Worm (Caenorhabditis elegans): ENCODE results near the gene dnj-10.

dnj-10 gene

DNA sequence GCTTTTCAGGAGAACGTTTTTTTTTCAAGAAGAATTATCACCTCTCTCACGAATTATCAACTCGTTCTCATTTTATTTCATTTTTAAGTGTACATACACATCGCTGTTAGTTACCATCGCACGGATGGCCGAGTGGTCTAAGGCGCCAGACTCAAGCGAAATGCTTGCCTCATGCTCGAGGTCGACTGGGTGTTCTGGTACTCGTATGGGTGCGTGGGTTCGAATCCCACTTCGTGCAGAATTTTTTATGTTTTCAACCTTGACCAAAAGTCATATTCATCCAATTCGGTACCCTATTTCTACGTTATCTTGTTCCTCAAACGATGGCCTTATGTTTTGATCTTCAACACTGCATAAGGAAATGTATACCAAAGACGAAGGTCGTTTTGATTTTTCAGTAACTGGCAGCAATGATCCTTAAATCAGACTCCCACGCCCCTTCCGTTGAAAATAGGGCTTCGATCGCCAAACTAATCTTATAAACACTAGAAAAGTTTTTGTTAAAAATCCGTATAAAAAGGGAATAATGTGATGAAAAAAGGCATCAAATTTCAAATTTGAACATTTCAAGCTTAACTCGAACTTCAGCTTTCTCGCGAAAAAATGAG, 8.3 kb downstream of the dnj-10 start, which contains the start of gene fip-1 (continued):
- TF ChIP-seq lin-15B (tag; optimal IDR thresholded peaks at IDR 0.05) (no peak), fkh-10 (GFP tag; optimal IDR thresholded peaks at IDR 0.05) (no peak), hlh-11 (tag; optimal IDR thresholded peaks at IDR 0.05) (no peak), zfp-2 (tag; optimal IDR thresholded peaks at IDR 0.05) (no peak), daf-16 (GFP tag; optimal IDR thresholded peaks at IDR 0.05) (peak in 1 of 2 experiments; percentile 77), daf-16 (tag; optimal IDR thresholded peaks at IDR 0.05) (peak; percentile 57), php-3 (GFP tag; IDR thresholded peaks at IDR 0.05) (no peak), ceh-28 (tag; optimal IDR thresholded peaks at IDR 0.05) (no peak), fos-1 (tag; optimal IDR thresholded peaks at IDR 0.05) (no peak), mdl-1 (tag; optimal IDR thresholded peaks at IDR 0.05) (no peak), nhr-25 (tag; optimal IDR thresholded peaks at IDR 0.05; ENCODE audit: borderline replicate concordance, insufficient read depth) (no peak), D1046.2 (GFP tag; IDR thresholded peaks at IDR 0.05) (0 out of 2 replicates have a peak, but pooled peaks have one; percentile 70), zip-11 (GFP tag; IDR thresholded peaks at IDR 0.05) (no peak), unc-39 (tag; optimal IDR thresholded peaks at IDR 0.05) (no peak), ztf-7 (tag; optimal IDR thresholded peaks at IDR 0.05) (no peak), ceh-44 (GFP tag; IDR thresholded peaks at IDR 0.05) (0 out of 2 replicates have a peak, but pooled peaks have one; percentile 49), daf-19 (GFP tag; conservative IDR thresholded peaks at IDR 0.05) (no peak), aly-2 (tag; optimal IDR thresholded peaks at IDR 0.05) (no peak), zfp-3 (GFP tag; conservative IDR thresholded peaks at IDR 0.05) (0 out of 2 replicates have a peak, but pooled peaks have one; percentile 40), daf-8 (GFP tag; IDR thresholded peaks at IDR 0.05) (no peak), nhr-10 (tag; optimal IDR thresholded peaks at IDR 0.05) (no peak), Y105C5A.15 (GFP tag; IDR thresholded peaks at IDR 0.05) (no peak), R02D3.7 (tag; optimal IDR thresholded peaks at IDR 0.05) (no peak), hmg-1.1 (GFP tag; IDR thresholded peaks at IDR 0.05) (peak; percentile 41), F49E8.2 (tag; optimal IDR thresholded peaks at IDR 0.05; ENCODE audit: borderline replicate concordance) (no peak), ztf-11 (tag; optimal IDR thresholded peaks at IDR 0.05) (no peak), spr-1 (tag; optimal IDR thresholded peaks at IDR 0.05) (no peak), ZK337.2 (GFP tag; IDR thresholded peaks at IDR 0.05) (peak; percentile 77), mep-1 (tag; optimal IDR thresholded peaks at IDR 0.05) (peak; percentile 21), lim-7 (GFP tag; IDR thresholded peaks at IDR 0.05) (peak; percentile 89), zip-2 (tag; optimal IDR thresholded peaks at IDR 0.05) (no peak), unc-62 (GFP tag; optimal IDR thresholded peaks at IDR 0.05 in 1 of 2) (no peak), unc-62 (tag; optimal IDR thresholded peaks at IDR 0.05) (no peak), dmd-6 (GFP tag; IDR thresholded peaks at IDR 0.05) (peak; percentile 23; the same call in 1 of the 2 replicates), F44E2.7 (GFP tag; IDR thresholded peaks at IDR 0.05) (no peak), T26A8.4 (GFP tag; IDR thresholded peaks at IDR 0.05) (no peak), tag-97 (GFP tag; IDR thresholded peaks at IDR 0.05) (no peak), nhr-77 (tag; optimal IDR thresholded peaks at IDR 0.05) (no peak), F10B5.3 (tag; optimal IDR thresholded peaks at IDR 0.05) (no peak), nhr-42 (GFP tag; IDR thresholded peaks at IDR 0.05) (peak; percentile 48; the same call in 1 of the 2 replicates), pha-4 (GFP tag; IDR thresholded peaks at IDR 0.05) (peak; percentile 80), pha-4 (tag; optimal IDR thresholded peaks at IDR 0.05) (no peak), lin-38 (GFP tag; IDR thresholded peaks at IDR 0.05) (peak; percentile 73), ama-1 (optimal IDR thresholded peaks at IDR 0.05) (no peak), egl-27 (tag; optimal IDR thresholded peaks at IDR 0.05) (no peak), F26F4.8 (GFP tag; conservative IDR thresholded peaks at IDR 0.05) (peak; percentile 84), ceh-20 (GFP tag; IDR thresholded peaks at IDR 0.05) (peak; percentile 51; the same call in 1 of the 2 replicates), arid-1 (GFP tag; conservative IDR thresholded peaks at IDR 0.05) (peak; percentile 72), nhr-102 (tag; optimal IDR thresholded peaks at IDR 0.05) (peak; percentile 26), mxl-2 (GFP tag; conservative IDR thresholded peaks at IDR 0.05) (no peak), T20F7.1 (GFP tag; optimal IDR thresholded peaks at IDR 0.05) (no peak), ceh-62 (tag; optimal IDR thresholded peaks at IDR 0.05) (no peak)

Measured in whole organism, L4 larva.